Worm (Caenorhabditis elegans) whole organism, L1 larva: Measurements from ENCODE around the gene T21D12.14.

ENCODE experiments used
- C16A3.4 ChIP-seq: fragments of 150-350 bp; optimal IDR thresholded peaks from 2 replicates; lab custom pipeline; 2014; ENCODE audit warnings: missing biosample characterization, missing genetic modification characterization
- Y116A8C.19 ChIP-seq: sonication (generic microtip); optimal IDR thresholded peaks from 2 replicates; lab custom pipeline; 2016; ENCODE audit warnings: missing compliant biosample characterization, missing genetic modification characterization, borderline replicate concordance
- aha-1 ChIP-seq: fragments of 150-350 bp; optimal IDR thresholded peaks from 2 replicates; lab custom pipeline; 2014; ENCODE audit warnings: missing biosample characterization, missing genetic modification characterization
- ama-1 ChIP-seq: fragments of 150-350 bp; optimal IDR thresholded peaks from 2 replicates; lab custom pipeline; 2014
- blmp-1 ChIP-seq: fragments of 150-350 bp; optimal IDR thresholded peaks from 2 replicates; lab custom pipeline; 2014; ENCODE audit warnings: missing biosample characterization, missing genetic modification characterization
- ceh-8 ChIP-seq: fragments of 200-800 bp; sonication (Bioruptor generic); optimal IDR thresholded peaks from 2 replicates; lab custom pipeline; 2018; ENCODE audit warnings: mild to moderate bottlenecking, missing genetic modification characterization, moderate library complexity, missing compliant biosample characterization
- ceh-90 ChIP-seq: sonication (generic microtip); optimal IDR thresholded peaks from 2 replicates; lab custom pipeline; 2016; ENCODE audit warnings: missing genetic modification characterization, missing compliant biosample characterization
- dpl-1 ChIP-seq, 3 experiments: fragments of 150-350 bp in 2 of 3; sonication (generic microtip) in 1 of 3; optimal IDR thresholded peaks; 2 replicates each; lab custom pipeline; 2014 to 2017; ENCODE audit warnings: missing biosample characterization in 3 of 3, missing genetic modification characterization in 3 of 3, missing genetic modification reagents in 3 of 3
- efl-1 ChIP-seq, 4 experiments: fragments of 150-350 bp; optimal IDR thresholded peaks in 3 of 4; peaks in 1 of 4; 1 replicate in 1 of 4; 2 replicates in 3 of 4; lab custom pipeline; 2014; ENCODE audit warnings: missing biosample characterization in 2 of 4, missing genetic modification characterization in 2 of 4, missing genetic modification reagents in 2 of 4
- efl-3 ChIP-seq: fragments of 200-800 bp; sonication (Bioruptor generic); optimal IDR thresholded peaks from 2 replicates; lab custom pipeline; 2018; ENCODE audit warnings: mild to moderate bottlenecking, missing genetic modification characterization, missing compliant biosample characterization
- egl-13 ChIP-seq: sonication (generic microtip); optimal IDR thresholded peaks from 2 replicates; lab custom pipeline; 2016; ENCODE audit warnings: missing genotype, missing genetic modification reagents, missing genetic modification characterization, missing compliant biosample characterization
- elt-2 ChIP-seq: sonication (generic microtip); optimal IDR thresholded peaks from 2 replicates; lab custom pipeline; 2016; ENCODE audit warnings: missing genetic modification characterization, mild to moderate bottlenecking, inconsistent platforms, missing compliant biosample characterization, missing genetic modification reagents
- elt-3 ChIP-seq, 6 experiments: fragments of 150-350 bp in 1 of 6; sonication (generic microtip); optimal IDR thresholded peaks; 2 replicates each; lab custom pipeline; 2017 to 2018; ENCODE audit warnings: missing biosample characterization in 6 of 6, missing genetic modification characterization in 6 of 6, inconsistent platforms in 1 of 6
- ets-5 ChIP-seq: fragments of 200-800 bp; sonication (Bioruptor generic); IDR thresholded peaks from 2 replicates; pipeline ENCODE4 v1.3.6; 2022; ENCODE audit warnings: missing genetic modification characterization, missing compliant biosample characterization
- fkh-8 ChIP-seq: sonication (generic microtip); optimal IDR thresholded peaks from 2 replicates; lab custom pipeline; 2016; ENCODE audit warnings: mild to moderate bottlenecking, missing genetic modification characterization, missing compliant biosample characterization
- fos-1 ChIP-seq: fragments of 150-350 bp; optimal IDR thresholded peaks from 2 replicates; lab custom pipeline; 2014; ENCODE audit warnings: missing biosample characterization, missing genetic modification characterization
- grh-1 ChIP-seq: fragments of 200-800 bp; sonication (Bioruptor generic); IDR thresholded peaks from 2 replicates; pipeline ENCODE4 v1.3.6; 2022; ENCODE audit warnings: missing genetic modification reagents, missing genetic modification characterization, missing compliant biosample characterization
- hlh-17 ChIP-seq: fragments of 200-800 bp; sonication (Bioruptor generic); optimal IDR thresholded peaks from 2 replicates; lab custom pipeline; 2018; ENCODE audit warnings: missing genetic modification characterization, mild to moderate bottlenecking, missing compliant biosample characterization, moderate library complexity, borderline replicate concordance
- irx-1 ChIP-seq: sonication (generic microtip); optimal IDR thresholded peaks from 2 replicates; lab custom pipeline; 2016; ENCODE audit warnings: missing genetic modification characterization, missing compliant biosample characterization
- isw-1 ChIP-seq: fragments of 200-800 bp; sonication (Bioruptor generic); IDR thresholded peaks from 2 replicates; pipeline ENCODE4 v1.3.6; 2022; ENCODE audit warnings: missing genetic modification characterization, missing compliant biosample characterization
- jun-1 ChIP-seq: fragments of 150-350 bp; optimal IDR thresholded peaks from 2 replicates; lab custom pipeline; 2014; ENCODE audit warnings: missing biosample characterization, missing genetic modification reagents, missing genetic modification characterization
- lin-14 ChIP-seq: fragments of 200-800 bp; sonication (Bioruptor generic); optimal IDR thresholded peaks from 2 replicates; lab custom pipeline; 2018; ENCODE audit warnings: mild to moderate bottlenecking, missing genetic modification characterization, moderate library complexity, missing compliant biosample characterization
- lin-35 ChIP-seq, 2 experiments: fragments of 150-350 bp; optimal IDR thresholded peaks; 2 replicates each; lab custom pipeline; 2014; ENCODE audit warnings: missing biosample characterization in 2 of 2, missing genetic modification characterization in 2 of 2, missing genetic modification reagents in 2 of 2
- lsy-2 ChIP-seq, 2 experiments: fragments of 150-350 bp; optimal IDR thresholded peaks; 2 replicates each; lab custom pipeline; 2014; ENCODE audit warnings: missing biosample characterization in 2 of 2, missing genetic modification characterization in 2 of 2
- mdl-1 ChIP-seq, 2 experiments: fragments of 150-350 bp; optimal IDR thresholded peaks; 2 replicates each; lab custom pipeline; 2014 to 2017; ENCODE audit warnings: missing biosample characterization in 2 of 2, missing genetic modification characterization in 2 of 2, inconsistent platforms in 1 of 2
- mef-2 ChIP-seq: fragments of 150-350 bp; optimal IDR thresholded peaks from 2 replicates; lab custom pipeline; 2014; ENCODE audit warnings: missing biosample characterization, missing genetic modification characterization
- mep-1 ChIP-seq: fragments of 150-350 bp; optimal IDR thresholded peaks from 2 replicates; lab custom pipeline; 2014; ENCODE audit warnings: missing biosample characterization, missing genetic modification characterization
- nhr-19 ChIP-seq: fragments of 200-800 bp; sonication (Bioruptor generic); conservative IDR thresholded peaks from 2 replicates; pipeline ENCODE4 v1.3.6; 2022; ENCODE audit warnings: missing genetic modification characterization, missing compliant biosample characterization
- nhr-20 ChIP-seq: sonication (generic microtip); optimal IDR thresholded peaks from 2 replicates; lab custom pipeline; 2016; ENCODE audit warnings: mild to moderate bottlenecking, missing genetic modification characterization, missing compliant biosample characterization
- nhr-28 ChIP-seq: fragments of 150-350 bp; optimal IDR thresholded peaks from 2 replicates; lab custom pipeline; 2014; ENCODE audit warnings: missing biosample characterization, missing genetic modification characterization
- nhr-47 ChIP-seq: sonication (generic microtip); optimal IDR thresholded peaks from 2 replicates; lab custom pipeline; 2016; ENCODE audit warnings: mild to moderate bottlenecking, missing genetic modification characterization, moderate library complexity, missing compliant biosample characterization
- nhr-71 ChIP-seq: sonication (generic microtip); optimal IDR thresholded peaks from 2 replicates; lab custom pipeline; 2016; ENCODE audit warnings: mild to moderate bottlenecking, missing genetic modification characterization, moderate library complexity, missing compliant biosample characterization
- nhr-77 ChIP-seq: fragments of 150-350 bp; optimal IDR thresholded peaks from 2 replicates; lab custom pipeline; 2014; ENCODE audit warnings: missing biosample characterization, missing genetic modification characterization
- nhr-85 ChIP-seq: sonication (generic microtip); peaks from one replicate; lab custom pipeline; 2016; ENCODE audit warnings: missing genetic modification characterization, inconsistent platforms, missing compliant biosample characterization
- nhr-90 ChIP-seq: sonication (generic microtip); optimal IDR thresholded peaks from 2 replicates; lab custom pipeline; 2016; ENCODE audit warnings: mild to moderate bottlenecking, missing genetic modification characterization, missing compliant biosample characterization; ENCODE audit not compliant: poor library complexity
- pag-3 ChIP-seq: sonication (generic microtip); optimal IDR thresholded peaks from 2 replicates; lab custom pipeline; 2017; ENCODE audit warnings: missing genetic modification characterization, mild to moderate bottlenecking, missing compliant biosample characterization, antibody characterized with exemption, borderline replicate concordance; ENCODE audit not compliant: insufficient read depth
- pqm-1 ChIP-seq: sonication (generic microtip); optimal IDR thresholded peaks from 3 replicates; lab custom pipeline; 2017; ENCODE audit warnings: missing biosample characterization, missing genetic modification characterization
- rnt-1 ChIP-seq: sonication (generic microtip); optimal IDR thresholded peaks from 2 replicates; lab custom pipeline; 2016; ENCODE audit warnings: mild to moderate bottlenecking, missing genetic modification characterization, moderate library complexity, missing compliant biosample characterization
- snpc-4 ChIP-seq: fragments of 150-350 bp; optimal IDR thresholded peaks from 2 replicates; lab custom pipeline; 2014; ENCODE audit warnings: missing biosample characterization, missing genetic modification characterization
- snu-23 ChIP-seq: sonication (generic microtip); optimal IDR thresholded peaks from 2 replicates; lab custom pipeline; 2016; ENCODE audit warnings: missing genetic modification characterization, missing compliant biosample characterization
- sox-4 ChIP-seq: sonication (generic microtip); optimal IDR thresholded peaks from 2 replicates; lab custom pipeline; 2016; ENCODE audit warnings: missing genetic modification characterization, missing compliant biosample characterization
- sptf-1 ChIP-seq: fragments of 150-350 bp; optimal IDR thresholded peaks from 2 replicates; lab custom pipeline; 2014; ENCODE audit warnings: missing biosample characterization, missing genetic modification characterization
- swsn-7 ChIP-seq: sonication (generic microtip); optimal IDR thresholded peaks from 2 replicates; lab custom pipeline; 2016; ENCODE audit warnings: missing genetic modification characterization, missing compliant biosample characterization
- tbx-2 ChIP-seq: sonication (generic microtip); optimal IDR thresholded peaks from 2 replicates; lab custom pipeline; 2016; ENCODE audit warnings: missing genetic modification characterization, missing compliant biosample characterization
- unc-30 ChIP-seq: sonication (generic microtip); optimal IDR thresholded peaks from 2 replicates; lab custom pipeline; 2017; ENCODE audit warnings: missing biosample characterization, missing genetic modification characterization
- unc-62 ChIP-seq: fragments of 150-350 bp; optimal IDR thresholded peaks from 2 replicates; lab custom pipeline; 2014; ENCODE audit warnings: missing biosample characterization, missing genetic modification reagents, missing genetic modification characterization
- unc-86 ChIP-seq: sonication (generic microtip); optimal IDR thresholded peaks from 2 replicates; lab custom pipeline; 2016; ENCODE audit warnings: missing genetic modification characterization, missing compliant biosample characterization
- zag-1 ChIP-seq: fragments of 150-350 bp; optimal IDR thresholded peaks from 2 replicates; lab custom pipeline; 2014; ENCODE audit warnings: missing biosample characterization, missing genetic modification characterization
- zip-4 ChIP-seq: fragments of 200-800 bp; sonication (Bioruptor generic); optimal IDR thresholded peaks from 2 replicates; lab custom pipeline; 2018; ENCODE audit warnings: mild to moderate bottlenecking, missing genetic modification characterization, moderate library complexity, missing compliant biosample characterization

T21D12.14 gene

DNA sequence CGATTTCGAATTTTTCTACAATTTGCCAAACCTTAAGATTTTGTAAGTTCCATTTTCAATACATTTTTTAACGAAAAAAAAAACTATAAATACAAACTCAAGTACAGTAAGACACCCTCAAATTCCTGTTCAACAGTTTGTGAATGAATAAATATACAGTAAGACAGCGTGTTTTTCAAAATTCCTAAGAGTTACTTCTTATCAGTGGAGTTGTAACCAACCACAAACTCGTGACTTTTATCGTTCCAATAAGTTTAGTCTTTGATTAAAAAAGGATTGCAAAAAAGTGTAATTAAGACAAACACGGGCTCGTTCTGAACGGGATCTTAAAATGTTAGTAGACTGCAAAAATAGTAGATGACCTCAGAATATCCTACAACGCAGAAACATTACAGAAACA lies 12.8 kb downstream of the T21D12.14 start:
- TF ChIP-seq elt-2 (peak; percentile 65), lsy-2 (tag; optimal IDR thresholded peaks at IDR 0.05; lab: Kevin White, UChicago) (peak in 1 of 2 experiments; percentile 3), unc-30 (tag; lab: Kevin White, UChicago) (no peak)

DNA sequence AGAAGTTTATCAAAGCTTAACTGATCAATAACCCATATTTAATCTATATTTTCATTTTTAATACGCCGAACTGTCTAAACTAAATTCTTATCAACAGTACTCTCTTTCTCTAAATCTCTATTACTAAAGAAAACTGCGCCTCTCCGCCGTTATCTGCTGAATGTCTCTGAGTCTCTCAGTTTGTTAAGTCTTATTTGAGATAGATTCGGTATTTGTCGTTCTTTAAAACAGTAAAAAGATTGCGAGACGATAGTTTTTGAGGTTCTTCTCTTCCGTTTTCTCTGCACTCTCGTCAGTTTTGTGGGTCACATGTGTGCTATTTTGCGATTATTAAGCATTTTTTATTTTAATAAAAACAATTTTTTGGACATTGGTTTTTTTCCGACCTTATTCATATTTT lies 13.7 kb downstream of the T21D12.14 start, which contains the start of gene sma-10:
sma-10 (plus strand) TSS at position 236 of the 400 bp plus-strand sequence.
- TF ChIP-seq irx-1 (tag; lab: Kevin White, UChicago) (no peak), mep-1 (tag; lab: Kevin White, UChicago) (peak; percentile 28), Y116A8C.19 (tag; lab: Kevin White, UChicago) (no peak), lin-35 (GFP tag; optimal IDR thresholded peaks at IDR 0.05; lab: Kevin White, UChicago) (peak in 1 of 2 experiments; percentile 72), isw-1 (GFP tag; lab: Robert Waterston, UW) (no peak), grh-1 (GFP tag; lab: Robert Waterston, UW) (no peak), efl-3 (GFP tag; lab: Kevin White, UChicago) (no peak), ceh-90 (tag; lab: Kevin White, UChicago) (no peak), aha-1 (no peak), nhr-47 (tag; lab: Kevin White, UChicago) (no peak), blmp-1 (tag; lab: Kevin White, UChicago) (peak; percentile 63), swsn-7 (tag; lab: Kevin White, UChicago) (no peak), nhr-77 (tag; lab: Kevin White, UChicago) (peak; percentile 31), mdl-1 (tag; optimal IDR thresholded peaks at IDR 0.05; lab: Kevin White, UChicago) (peak in 1 of 2 experiments; percentile 56), rnt-1 (tag; lab: Kevin White, UChicago) (no peak), pqm-1 (tag; lab: Kevin White, UChicago) (peak; percentile 71), hlh-17 (GFP tag; lab: Kevin White, UChicago) (no peak), lin-14 (peak; percentile 68), egl-13 (tag; lab: Kevin White, UChicago) (no peak), fos-1 (no peak), sptf-1 (no peak), nhr-20 (tag; lab: Kevin White, UChicago) (peak; percentile 68), mef-2 (no peak), nhr-19 (peak; percentile 24; the same call in 1 of the 2 replicates), C16A3.4 (tag; lab: Kevin White, UChicago) (no peak), unc-62 (GFP tag; lab: Kevin White, UChicago) (no peak), ama-1 (lab: Kevin White, UChicago) (no peak), snpc-4 (tag; lab: Kevin White, UChicago) (no peak), nhr-28 (tag; lab: Kevin White, UChicago) (no peak), nhr-85 (tag; lab: Kevin White, UChicago) (peak; percentile 9), efl-1 (optimal IDR thresholded peaks at IDR 0.05; lab: Kevin White, UChicago) (peak in 1 of 2 experiments; percentile 22), efl-1 (GFP tag; optimal IDR thresholded peaks at IDR 0.05 in 1 of 2; lab: Kevin White, UChicago) (peak in 1 of 2 experiments; percentile 32), unc-86 (tag; lab: Kevin White, UChicago) (no peak), fkh-8 (tag; lab: Kevin White, UChicago) (no peak), dpl-1 (GFP tag; optimal IDR thresholded peaks at IDR 0.05; lab: Kevin White, UChicago) (peak in 2 of 3 experiments; percentile 7 to 21), zip-4 (GFP tag; lab: Kevin White, UChicago) (no peak), tbx-2 (tag; lab: Kevin White, UChicago) (peak; percentile 1), elt-2 (peak; percentile 91), lsy-2 (tag; optimal IDR thresholded peaks at IDR 0.05; lab: Kevin White, UChicago) (peak in 1 of 2 experiments; percentile 62), unc-30 (tag; lab: Kevin White, UChicago) (no peak), zag-1 (tag; lab: Kevin White, UChicago) (no peak), ceh-8 (GFP tag; lab: Kevin White, UChicago) (no peak), sox-4 (tag; lab: Kevin White, UChicago) (no peak), nhr-71 (tag; lab: Kevin White, UChicago) (peak; percentile 61), ets-5 (GFP tag; lab: Robert Waterston, UW) (no peak), pag-3 (tag; lab: Kevin White, UChicago) (no peak), nhr-90 (tag; lab: Kevin White, UChicago) (peak; percentile 67), snu-23 (GFP tag; lab: Kevin White, UChicago) (peak; percentile 55), jun-1 (tag; lab: Kevin White, UChicago) (peak; percentile 35), elt-3 (tag; optimal IDR thresholded peaks at IDR 0.05; lab: Kevin White, UChicago) (peak in 4 of 6 experiments; percentile 23 to 91 (median 56))
- TF ChIP-seq, all 84 proteins: peak for 20
